Worm (Caenorhabditis elegans): Measurements from ENCODE around the gene ZK792.1.

DNA sequence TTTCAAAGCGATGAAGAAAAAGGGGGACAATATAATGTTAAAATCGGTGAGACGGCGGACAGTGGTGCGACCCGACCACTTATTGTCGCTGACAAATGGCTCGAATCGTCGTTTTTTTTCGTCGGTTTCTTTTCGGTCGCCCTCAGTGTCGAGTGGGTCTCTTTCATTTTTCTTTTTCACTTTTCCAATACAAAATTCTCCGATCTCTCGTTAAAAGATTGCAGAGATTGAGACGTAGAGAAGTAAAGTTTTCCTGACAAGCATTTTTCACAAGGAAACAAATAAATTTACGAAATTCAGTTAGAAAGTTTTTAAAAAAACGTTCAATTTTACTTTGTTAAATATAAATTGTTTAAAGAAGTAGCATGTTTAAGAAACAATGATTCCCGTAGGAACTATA is 31.9 kb downstream of the ZK792.1 start:
- no peak for TF ChIP-seq flt-1 (GFP tag; IDR thresholded peaks at IDR 0.05)
- no peak for TF ChIP-seq ref-1 (GFP tag; conservative IDR thresholded peaks at IDR 0.05)
- no peak for TF ChIP-seq ztf-29 (GFP tag; IDR thresholded peaks at IDR 0.05)
- TF ChIP-seq ztf-23 (GFP tag; IDR thresholded peaks at IDR 0.05) = no peak
- no peak for TF ChIP-seq T22C8.4 (GFP tag; IDR thresholded peaks at IDR 0.05)
- TF ChIP-seq med-1 (GFP tag; optimal IDR thresholded peaks at IDR 0.05; ENCODE audit: insufficient read depth) = no peak
- TF ChIP-seq tab-1 (GFP tag; IDR thresholded peaks at IDR 0.05) = no peak
- TF ChIP-seq klf-2 (GFP tag; conservative IDR thresholded peaks at IDR 0.05) = no peak

All from whole organism, midembryonic.